Worm (Caenorhabditis elegans) whole organism, L3 larva: ENCODE data around the gene T21C12.4.

Experiments
- daf-12 ChIP-seq: fragments of 150-350 bp; optimal IDR thresholded peaks from 2 replicates; lab custom pipeline; 2014; ENCODE audit warnings: missing biosample characterization, missing genetic modification reagents, missing genetic modification characterization
- ztf-11 ChIP-seq: fragments of 150-350 bp; optimal IDR thresholded peaks from 2 replicates; lab custom pipeline; 2014; ENCODE audit warnings: missing biosample characterization, missing genetic modification characterization

The T21C12.4 gene

DNA sequence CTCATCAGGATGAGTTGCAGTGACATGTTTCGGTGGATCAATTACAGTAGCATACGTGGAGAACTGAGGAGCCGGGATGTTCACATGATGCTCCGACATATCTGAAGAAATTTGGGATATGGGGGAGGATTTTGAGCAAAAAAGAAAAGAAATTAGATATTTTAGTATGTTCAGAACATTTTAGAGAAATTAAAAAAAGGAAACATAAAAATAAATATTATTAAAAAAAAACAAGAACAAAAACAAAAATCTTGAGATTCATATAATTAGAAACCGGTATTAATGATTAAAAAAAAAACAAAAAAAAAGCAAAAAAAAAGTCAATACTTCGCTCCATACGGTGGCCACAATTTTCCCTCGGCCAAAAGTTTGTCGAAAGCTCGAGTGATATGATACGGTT lies 54.1 kb downstream of the T21C12.4 start, which contains the start of gene rab-33:
TSS of gene rab-33 (minus strand) at position 101 of the 400 bp plus-strand sequence.
- TF ChIP-seq ztf-11 (tag; lab: Kevin White, UChicago) (no peak), daf-12 (tag; lab: Kevin White, UChicago) (no peak)
